Fruit fly (Drosophila melanogaster): ENCODE data around the gene Edem1.
A peak's percentile ranks its signal among the peaks of the same experiment; 100 is the strongest.

Gene Edem1

dm6 chrX:1952898-1953297, 44.3 kb upstream of the Edem1 start (continued):
- TF ChIP-seq CG7357 (GFP tag; IDR thresholded peaks at IDR 0.05) (0 out of 3 replicates have a peak, but pooled peaks have one; percentile 11), nerfin-2 (GFP tag; IDR thresholded peaks at IDR 0.05; ENCODE audit: partially characterized antibody) (no peak), Doc3 (GFP tag; IDR thresholded peaks at IDR 0.05; ENCODE audit: partially characterized antibody) (no peak), CG42726 (GFP tag; IDR thresholded peaks at IDR 0.05; ENCODE audit: partially characterized antibody) (peak; percentile 84; the same call in 1 of the 2 replicates), Drgx (GFP tag; IDR thresholded peaks at IDR 0.05) (no peak), CG5180 (GFP tag; optimal IDR thresholded peaks at IDR 0.05) (no peak), chn (GFP tag; optimal IDR thresholded peaks at IDR 0.05) (peak; percentile 38), CG4424 (GFP tag; optimal IDR thresholded peaks at IDR 0.05) (peak; percentile 51), CG7556 (GFP tag; optimal IDR thresholded peaks at IDR 0.05) (peak; percentile 2), CG2678 (tag; optimal IDR thresholded peaks at IDR 0.05) (peak; percentile 21), Taf1 (GFP tag; IDR thresholded peaks at IDR 0.05) (no peak), slou (GFP tag; optimal IDR thresholded peaks at IDR 0.05) (peak; percentile 49), CG15479 (GFP tag; optimal IDR thresholded peaks at IDR 0.05) (no peak), CG12744 (GFP tag; optimal IDR thresholded peaks at IDR 0.05) (peak; percentile 15), CG6765 (GFP tag; optimal IDR thresholded peaks at IDR 0.05) (no peak), dpn (GFP tag; optimal IDR thresholded peaks at IDR 0.05) (peak; percentile 83 to 84), CG7372 (GFP tag; IDR thresholded peaks at IDR 0.05) (peak; percentile 32; the same call in 1 of the 2 replicates), CG3163 (GFP tag; optimal IDR thresholded peaks at IDR 0.05) (peak; percentile 77), CG16863 (GFP tag; optimal IDR thresholded peaks at IDR 0.05) (peak; percentile 52), zfh1 (GFP tag; IDR thresholded peaks at IDR 0.05) (peak; percentile 86), fd96Cb (tag; optimal IDR thresholded peaks at IDR 0.05) (peak; percentile 37), Ets97D (GFP tag; optimal IDR thresholded peaks at IDR 0.05) (peak; percentile 52), Fer2 (tag; optimal IDR thresholded peaks at IDR 0.05) (no peak), crp (GFP tag; optimal IDR thresholded peaks at IDR 0.05) (peak in 1 of 2 experiments; percentile 15), Hand (GFP tag; optimal IDR thresholded peaks at IDR 0.05) (no peak), CG30403 (GFP tag; optimal IDR thresholded peaks at IDR 0.05) (peak; percentile 76), p53 (GFP tag; optimal IDR thresholded peaks at IDR 0.05) (peak; percentile 87), gsb-n (tag; optimal IDR thresholded peaks at IDR 0.05) (no peak), CG8765 (GFP tag; IDR thresholded peaks at IDR 0.05) (peak; percentile 58), CG34224 (GFP tag; IDR thresholded peaks at IDR 0.05; ENCODE audit: partially characterized antibody) (0 out of 3 replicates have a peak, but pooled peaks have one; percentile 7), CG43689 (GFP tag; IDR thresholded peaks at IDR 0.05) (no peak), CG12299 (tag; optimal IDR thresholded peaks at IDR 0.05) (no peak), CG3847 (GFP tag; IDR thresholded peaks at IDR 0.05) (peak; percentile 65), da (GFP tag; optimal IDR thresholded peaks at IDR 0.05) (peak; percentile 75), gem (tag; optimal IDR thresholded peaks at IDR 0.05) (peak; percentile 42), MESR4 (GFP tag; optimal IDR thresholded peaks at IDR 0.05) (no peak), D (optimal IDR thresholded peaks at IDR 0.05) (no peak), D (GFP tag; optimal IDR thresholded peaks at IDR 0.05) (no peak), lbe (GFP tag; optimal IDR thresholded peaks at IDR 0.05) (no peak), crol (GFP tag; IDR thresholded peaks at IDR 0.05) (peak; percentile 57), CG32767 (GFP tag; IDR thresholded peaks at IDR 0.05) (no peak), Hr39 (optimal IDR thresholded peaks at IDR 0.05) (no peak), Fer3 (tag; optimal IDR thresholded peaks at IDR 0.05) (peak; percentile 39), CG11560 (tag; IDR thresholded peaks at IDR 0.05) (peak; percentile 84), oc (tag; optimal IDR thresholded peaks at IDR 0.05) (no peak), Myb (GFP tag; optimal IDR thresholded peaks at IDR 0.05) (peak; percentile 73), CG10565 (GFP tag; optimal IDR thresholded peaks at IDR 0.05) (no peak), CG6813 (GFP tag; optimal IDR thresholded peaks at IDR 0.05) (no peak), Deaf1 (tag; optimal IDR thresholded peaks at IDR 0.05) (peak; percentile 5), lmd (GFP tag; IDR thresholded peaks at IDR 0.05) (peak; percentile 86), Antp (GFP tag; optimal IDR thresholded peaks at IDR 0.05) (peak; percentile 87)
